Fruit fly (Drosophila melanogaster): Measurements from ENCODE around the gene Tm2.

dm6 chr3R:15305246-15305645 is 4.7 kb upstream of the Tm2 start:
- TF ChIP-seq cad (GFP tag; optimal IDR thresholded peaks at IDR 0.05) (no peak), CG10147 (GFP tag; optimal IDR thresholded peaks at IDR 0.05) (no peak), ATbp (GFP tag; optimal IDR thresholded peaks at IDR 0.05) (no peak), CG14667 (GFP tag; IDR thresholded peaks at IDR 0.05) (no peak), CG1647 (GFP tag; optimal IDR thresholded peaks at IDR 0.05) (no peak), Nf-YC (tag; optimal IDR thresholded peaks at IDR 0.05) (no peak), CG12942 (GFP tag; optimal IDR thresholded peaks at IDR 0.05) (no peak), Kr (GFP tag; optimal IDR thresholded peaks at IDR 0.05) (no peak), dimm (GFP tag; IDR thresholded peaks at IDR 0.05) (no peak), CG2202 (tag; optimal IDR thresholded peaks at IDR 0.05) (no peak), unpg (GFP tag; optimal IDR thresholded peaks at IDR 0.05) (no peak), CG4424 (GFP tag; optimal IDR thresholded peaks at IDR 0.05) (no peak)
